Worm (Caenorhabditis elegans) whole organism, L3 larva: ENCODE results near the gene C53B7.2.

Source experiments
- ama-1 ChIP-seq: fragments of 150-350 bp; optimal IDR thresholded peaks from 2 replicates; lab custom pipeline; 2018
- fkh-10 ChIP-seq: sonication (generic microtip); optimal IDR thresholded peaks from 2 replicates; lab custom pipeline; 2017; ENCODE audit warnings: missing biosample characterization, missing genetic modification reagents, missing genetic modification characterization
- nhr-23 ChIP-seq: fragments of 150-350 bp; optimal IDR thresholded peaks from 2 replicates; lab custom pipeline; 2014; ENCODE audit warnings: missing biosample characterization, missing genetic modification reagents, missing genetic modification characterization

DNA sequence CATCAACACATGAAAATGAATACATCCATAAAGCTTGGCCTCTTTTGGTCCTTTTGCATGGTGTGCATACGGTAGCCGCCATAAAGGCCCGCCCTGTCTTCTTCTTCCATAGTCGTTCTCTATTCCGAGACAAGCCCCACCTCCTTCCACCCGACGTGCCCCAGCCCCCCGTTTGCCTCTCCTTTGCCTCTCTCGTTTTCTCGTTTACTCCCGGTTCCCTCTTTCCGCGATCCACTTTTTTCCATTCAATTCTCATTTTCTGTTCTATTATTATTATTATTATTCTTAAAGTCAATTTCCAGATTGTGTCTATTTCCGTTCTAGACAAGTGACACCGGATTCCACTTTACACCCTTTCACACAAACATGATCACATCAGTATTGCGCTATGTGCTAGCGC is 43.3 kb downstream of the C53B7.2 start, which contains the start of gene unc-6:
- no peak for TF ChIP-seq nhr-23 (tag; lab: Kevin White, UChicago)
- TF ChIP-seq ama-1 (lab: Kevin White, UChicago): no peak
- no peak for TF ChIP-seq fkh-10
